Fruit fly (Drosophila melanogaster) ovary, adult (tissue): ENCODE measurements around the gene CG12477.
A peak's percentile ranks its signal among the peaks of the same experiment; 100 is the strongest.

Source experiments
- CG17801 ChIP-seq: fragments of 200-800 bp; optimal IDR thresholded peaks from 2 replicates; lab custom pipeline; 2019; ENCODE audit warnings: missing biosample characterization, mild to moderate bottlenecking, missing genetic modification characterization, moderate library complexity; ENCODE audit not compliant: partially characterized antibody

The CG12477 gene

DNA sequence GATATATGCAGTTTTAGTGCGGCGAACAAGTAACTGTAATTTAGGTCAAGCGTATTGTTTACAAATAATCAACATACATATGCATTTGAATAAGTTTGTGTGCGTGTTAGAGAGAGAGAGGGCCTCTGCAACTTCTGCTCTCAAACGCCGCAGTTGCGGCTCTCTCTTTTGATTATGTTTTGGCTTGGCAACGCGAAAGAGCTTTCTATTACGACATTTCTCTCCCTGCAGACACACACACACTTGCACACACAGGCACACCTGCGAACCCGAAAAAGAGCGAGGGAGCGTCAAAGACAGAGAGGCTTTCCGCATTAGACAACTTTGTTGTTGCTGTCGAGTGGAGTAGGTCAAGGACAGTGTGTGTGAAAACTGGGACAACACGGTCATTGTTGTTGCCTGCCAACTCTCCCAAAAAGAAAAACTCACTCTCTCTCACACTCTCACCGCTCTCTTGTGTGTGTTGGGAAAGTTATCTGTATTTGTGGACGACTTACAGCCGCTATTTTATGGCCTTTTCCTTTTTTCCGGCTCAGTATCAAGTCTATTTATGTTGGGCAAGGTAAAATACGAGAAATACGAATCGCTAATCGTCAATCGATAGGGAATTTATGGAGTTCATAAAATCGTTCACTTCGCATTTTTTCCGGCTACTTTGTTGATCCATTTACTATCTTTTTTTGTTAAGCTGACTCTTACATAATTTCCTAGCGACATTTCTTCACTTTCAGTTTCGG is 34.2 kb upstream of the CG12477 start:
- no peak for TF ChIP-seq CG17801

- no peak for TF ChIP-seq CG17801
These were observed 33.3 kb upstream of the CG12477 start for dm6 chr3L:18756293-18756887.

DNA sequence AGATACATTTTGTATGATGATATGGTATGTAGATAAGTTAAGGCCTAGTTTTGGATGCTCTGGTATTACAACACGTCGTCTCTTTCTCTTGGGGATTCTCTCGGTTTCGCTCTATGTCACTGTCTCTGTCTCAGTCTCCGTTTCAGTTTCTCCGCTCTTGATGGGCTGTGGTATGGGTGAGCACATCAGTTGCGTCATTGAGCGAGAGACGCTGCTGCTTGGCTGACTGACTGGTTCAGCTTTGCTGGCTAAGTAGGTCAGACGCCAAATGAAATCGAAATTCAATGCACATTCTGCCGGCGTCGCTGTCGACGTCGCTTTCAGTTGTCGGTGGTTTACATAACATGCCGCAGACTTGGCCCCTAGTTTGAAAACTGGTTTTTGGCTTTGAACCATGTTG is 30.8 kb upstream of the CG12477 start:
- TF ChIP-seq CG17801: no peak

dm6 chr3L:18749807-18750206 is 26.7 kb upstream of the CG12477 start:
- no peak for TF ChIP-seq CG17801

DNA sequence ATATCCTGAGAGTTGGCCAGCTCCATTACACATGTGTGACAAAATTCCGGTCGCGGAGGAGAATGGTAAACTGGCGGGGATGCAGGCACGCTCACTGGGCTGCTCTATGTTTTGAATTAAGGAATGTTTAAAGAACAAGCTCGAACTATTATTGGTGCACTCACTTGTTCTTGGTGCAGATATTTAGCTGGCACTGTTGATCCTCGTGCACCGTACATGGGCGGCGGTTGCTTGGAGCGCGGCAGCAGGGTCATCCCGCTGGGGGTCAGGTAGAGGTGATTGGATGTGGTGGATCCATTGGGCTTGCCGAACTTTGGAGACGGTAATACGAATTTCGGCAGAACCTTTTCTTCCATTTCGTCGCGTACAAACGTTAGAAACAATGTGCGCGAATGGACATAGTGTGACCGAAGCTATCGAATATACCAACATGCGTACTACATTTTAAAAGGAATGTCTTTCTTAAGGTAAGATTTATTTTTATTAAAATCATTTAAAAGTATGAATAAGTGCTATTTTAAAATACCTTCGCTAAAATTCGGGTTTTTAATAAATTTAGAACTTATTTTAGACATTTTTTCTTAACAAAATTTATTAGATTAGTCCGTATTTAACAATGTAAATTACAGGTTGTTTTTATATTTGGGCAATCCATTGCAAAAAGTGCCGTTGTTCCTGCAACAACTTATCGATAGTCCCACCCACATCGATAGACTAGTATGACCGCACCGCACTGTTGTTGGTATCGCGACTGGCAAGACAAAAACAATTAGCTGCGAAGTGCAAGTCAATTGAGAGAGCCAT is 25.1 kb upstream of the CG12477 start, which contains the start of the genes Nufip and Atg3:
Gene Nufip (minus strand): TSS at position 415 of the 804 bp plus-strand sequence.
Gene Atg3 (plus strand): TSS at position 735 of the 804 bp plus-strand sequence.
- TF ChIP-seq CG17801: peak; percentile 25

- TF ChIP-seq CG17801: no peak
These were observed 23.1 kb upstream of the CG12477 start for dm6 chr3L:18746169-18746568.

DNA sequence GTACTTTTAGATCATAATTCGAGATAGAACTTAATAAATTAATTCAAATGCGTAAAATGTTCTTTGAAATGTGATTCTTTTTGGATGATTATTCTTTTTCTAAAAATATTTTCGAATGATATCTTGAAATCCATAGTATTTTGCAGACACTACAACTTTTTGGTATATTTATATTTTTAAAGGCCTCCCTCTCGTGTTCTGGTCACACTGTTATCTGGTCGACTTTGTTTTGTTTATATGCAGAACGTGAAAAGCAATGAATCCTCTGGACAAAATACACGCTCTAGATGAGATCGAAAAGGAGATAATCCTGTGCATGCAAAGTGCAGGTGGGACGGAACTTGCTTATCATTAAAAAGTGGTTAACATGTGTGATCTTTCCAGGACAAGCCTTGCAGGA is 22.6 kb upstream of the CG12477 start, which contains the start of gene MED11:
Gene MED11 (plus strand): TSS at position 210 of the 400 bp plus-strand sequence.
- no peak for TF ChIP-seq CG17801

DNA sequence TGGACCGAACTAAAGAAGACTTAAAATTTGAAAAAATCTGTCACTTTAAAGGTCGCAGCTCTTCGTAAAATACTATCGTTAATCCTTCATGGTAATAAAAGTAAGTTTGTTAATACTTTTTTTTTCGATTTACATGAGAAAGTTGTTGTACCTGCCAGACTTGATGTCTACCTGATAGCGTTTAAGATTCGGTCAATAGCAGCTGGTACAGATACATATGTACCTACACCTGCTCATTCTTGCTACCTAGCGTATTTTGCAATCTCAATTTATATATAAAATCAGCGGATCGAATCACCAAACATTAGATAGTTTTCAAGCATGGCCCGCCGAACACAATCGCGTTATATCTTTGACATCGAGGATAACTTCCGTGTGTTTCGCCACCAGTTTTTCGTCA is 21.1 kb upstream of the CG12477 start, which contains the start of gene CG6885:
Gene CG6885 (plus strand): TSS at position 301 of the 400 bp plus-strand sequence.
- TF ChIP-seq CG17801: no peak

DNA sequence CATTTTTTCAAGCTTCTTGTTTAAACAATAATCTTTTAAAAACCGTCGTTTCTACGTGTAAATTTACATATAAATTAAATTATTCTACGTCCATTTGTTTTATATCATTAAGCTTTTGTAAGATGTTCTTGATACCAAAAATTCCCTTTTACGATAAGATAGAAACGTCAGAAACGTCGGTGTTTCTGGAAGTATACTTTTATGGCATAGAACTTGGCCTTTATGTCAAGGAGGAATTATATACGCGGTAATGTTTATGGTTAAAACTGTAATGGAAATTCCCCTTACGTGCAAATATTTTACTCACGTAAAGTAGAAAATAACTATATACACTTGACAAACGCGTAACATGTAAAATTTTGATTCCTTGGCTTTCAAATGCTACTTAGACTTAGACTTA is 20.6 kb upstream of the CG12477 start:
- TF ChIP-seq CG17801: no peak

DNA sequence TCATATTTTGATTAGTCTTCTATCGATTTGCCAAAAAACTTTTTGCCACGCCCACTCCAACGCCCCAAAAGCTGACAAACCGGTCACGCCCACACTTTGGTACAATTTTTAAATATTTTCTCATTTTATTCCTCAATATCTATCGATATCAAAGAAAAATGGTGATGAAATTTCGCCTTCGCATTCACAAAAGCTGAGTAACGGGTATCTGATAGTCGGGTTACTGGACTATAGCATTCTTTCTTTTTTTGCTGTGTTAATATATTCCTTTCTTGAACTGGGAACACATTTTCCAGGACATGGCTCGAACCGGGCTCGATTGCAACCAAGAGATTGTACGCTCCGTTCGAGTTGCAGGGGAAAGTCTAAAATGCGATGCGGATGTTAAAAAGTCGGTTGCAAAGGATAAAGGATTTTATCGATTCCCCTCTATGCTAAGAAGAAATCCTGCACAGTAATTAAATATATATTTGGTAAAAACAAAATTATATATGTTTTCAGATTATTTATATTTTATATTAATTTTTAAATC is 19.9 kb upstream of the CG12477 start:
- no peak for TF ChIP-seq CG17801

DNA sequence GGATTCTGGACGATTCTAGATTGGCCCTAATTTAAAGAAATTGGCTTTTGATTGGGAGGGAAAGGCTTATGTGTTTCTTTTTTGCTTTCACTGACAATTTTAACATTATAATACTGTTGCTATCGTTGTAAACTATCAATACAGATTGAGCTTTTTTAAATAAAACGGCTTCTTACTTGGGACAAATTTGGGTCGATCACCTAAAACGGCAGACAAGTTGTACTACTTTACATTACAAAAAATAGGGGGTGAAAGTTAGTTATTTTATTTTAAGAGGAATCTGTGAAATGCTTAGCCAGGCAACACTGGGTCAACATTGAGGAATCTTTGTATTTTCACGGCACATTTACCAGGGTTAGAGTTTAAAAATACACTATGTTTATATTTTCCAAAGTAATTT is 24.8 kb downstream of the CG12477 start, which contains the start of gene Dic4:
Gene Dic4 (minus strand): TSS at position 101 of the 400 bp plus-strand sequence.
- TF ChIP-seq CG17801: no peak

dm6 chr3L:18693887-18694286 is 29.2 kb downstream of the CG12477 start, which contains the start of gene CG6893:
CG6893 (plus strand) TSS chr3L:18694187.
- no peak for TF ChIP-seq CG17801

DNA sequence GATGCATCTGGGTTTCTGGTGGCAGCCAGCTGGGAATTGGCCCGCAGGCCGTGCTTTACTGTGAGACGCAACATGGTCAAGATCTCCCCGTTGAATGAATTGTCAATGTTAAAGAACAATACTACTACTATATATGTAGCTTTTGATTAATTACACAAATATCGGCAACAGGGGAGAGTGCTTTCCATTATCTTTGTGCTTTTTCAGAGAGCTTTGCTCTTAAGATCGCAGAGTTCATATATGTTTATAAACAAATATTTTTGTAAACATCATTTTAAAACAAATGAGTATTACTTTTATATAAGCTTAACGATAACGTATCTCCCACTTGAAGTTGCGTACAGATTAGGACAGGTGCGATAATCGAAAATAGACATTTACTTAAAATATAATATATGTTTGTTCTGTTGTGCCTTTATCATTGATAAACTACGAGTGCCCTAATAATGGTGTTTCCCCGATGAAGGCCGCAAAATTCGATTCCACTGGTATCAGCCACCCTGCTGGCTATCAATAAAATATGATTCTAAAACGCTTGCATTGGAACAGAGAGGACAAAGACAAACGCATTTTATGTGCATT is 36.8 kb downstream of the CG12477 start, which contains the start of gene Cyp12c1:
Gene Cyp12c1 (minus strand): TSS at position 100 of the 582 bp plus-strand sequence.
- no peak for TF ChIP-seq CG17801

DNA sequence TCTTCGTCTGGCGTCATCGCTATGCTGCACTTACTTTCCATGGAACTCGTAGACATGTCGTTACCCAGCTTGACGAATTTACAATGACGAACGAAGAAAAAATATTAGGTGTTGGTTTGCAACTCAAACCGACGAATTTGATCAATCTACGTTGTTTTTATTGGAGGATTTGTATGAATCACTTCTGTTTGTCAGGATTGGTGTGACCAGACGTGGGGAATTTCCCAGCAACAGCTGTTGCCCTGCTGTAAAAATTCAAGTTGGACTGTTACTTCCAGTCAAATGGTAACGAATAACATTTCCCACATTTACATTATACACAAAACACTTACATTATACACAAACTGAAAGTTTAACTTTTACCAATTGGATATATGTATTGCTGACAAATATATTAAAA is 39.2 kb downstream of the CG12477 start, which contains the start of gene Chmp1:
Gene Chmp1 (minus strand): TSS at position 216 of the 400 bp plus-strand sequence.
- TF ChIP-seq CG17801: peak; percentile 52

dm6 chr3L:18681550-18682217 is 41.4 kb downstream of the CG12477 start, which contains the start of the genes Sgf11 and CG32202:
Sgf11 (minus strand) TSS chr3L:18681836.
CG32202 (plus strand) TSS chr3L:18682184.
- TF ChIP-seq CG17801: peak; percentile 57
